Fruit fly (Drosophila melanogaster) whole organism, wandering third instar larva: Measurements from ENCODE around the gene CG14053.

Source experiments
- Abd-B ChIP-seq: fragments of >200 bp; optimal IDR thresholded peaks from 2 replicates; lab custom pipeline; 2017; ENCODE audit warnings: missing biosample characterization, missing genetic modification characterization
- GATAd ChIP-seq: sonication (Bioruptor generic); optimal IDR thresholded peaks from 2 replicates; lab custom pipeline; 2016; ENCODE audit warnings: missing biosample characterization, missing genetic modification characterization
- Hr78 ChIP-seq: fragments of >200 bp; optimal IDR thresholded peaks from 2 replicates; lab custom pipeline; 2017; ENCODE audit warnings: missing biosample characterization, missing genetic modification characterization
- Sp1 ChIP-seq: fragments of 200-800 bp; sonication (Bioruptor generic); optimal IDR thresholded peaks from 3 replicates; lab custom pipeline; 2019; ENCODE audit warnings: missing biosample characterization, mild to moderate bottlenecking, missing genetic modification characterization, moderate library complexity
- dl ChIP-seq, 2 experiments: fragments of 175-275, 200-275 bp in 1 of 2; fragments of 200-275 bp in 1 of 2; sonication (Bioruptor generic); optimal IDR thresholded peaks; lab custom pipeline; 2018; ENCODE audit warnings: mild to moderate bottlenecking in 2 of 2, missing biosample characterization in 2 of 2, missing genetic modification characterization in 2 of 2, moderate library complexity in 2 of 2; ENCODE audit not compliant: partially characterized antibody in 2 of 2, insufficient read depth in 1 of 2
- dmrt93B ChIP-seq: fragments of 200-800 bp; sonication (Bioruptor generic); optimal IDR thresholded peaks from 2 replicates; lab custom pipeline; 2018; ENCODE audit warnings: missing biosample characterization, mild to moderate bottlenecking, missing genetic modification characterization
- fru ChIP-seq: fragments of 200-800 bp; sonication (Bioruptor generic); optimal IDR thresholded peaks from 3 replicates; lab custom pipeline; 2016; ENCODE audit warnings: missing biosample characterization, mild to moderate bottlenecking, missing genetic modification characterization
- h ChIP-seq: fragments of 200-800 bp; sonication (Bioruptor generic); optimal IDR thresholded peaks from 3 replicates; lab custom pipeline; 2016; ENCODE audit warnings: missing biosample characterization, mild to moderate bottlenecking, missing genetic modification characterization
- lola ChIP-seq: fragments of >200 bp; optimal IDR thresholded peaks from 2 replicates; lab custom pipeline; 2017; ENCODE audit warnings: missing biosample characterization, missing genetic modification characterization
- pan ChIP-seq: fragments of >200 bp; optimal IDR thresholded peaks from 2 replicates; lab custom pipeline; 2017
- usp ChIP-seq: fragments of >200 bp; optimal IDR thresholded peaks from 2 replicates; lab custom pipeline; 2017; ENCODE audit warnings: missing biosample characterization, missing genetic modification characterization

DNA sequence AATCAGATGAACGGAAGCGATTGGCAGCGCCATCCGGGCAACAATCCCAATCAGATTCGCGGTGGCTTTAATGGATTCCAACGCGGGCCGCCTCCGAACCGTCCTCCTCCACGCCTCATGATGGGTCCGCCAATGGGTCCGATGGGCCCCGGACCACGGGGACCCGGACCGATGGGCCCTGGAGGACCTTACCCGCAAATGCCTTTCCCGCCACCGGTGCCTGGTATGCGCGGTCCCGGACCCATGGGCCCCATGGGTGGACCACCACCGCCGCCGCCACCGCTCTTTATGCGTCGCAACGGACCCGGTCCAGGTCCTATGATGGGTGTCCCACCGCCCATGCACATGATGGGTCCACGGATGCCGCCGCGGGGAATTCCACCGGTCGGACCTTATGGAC is 49.2 kb upstream of the CG14053 start:
- no peak for TF ChIP-seq Abd-B (GFP tag; lab: Kevin White, UChicago)
- no peak for TF ChIP-seq h (GFP tag; lab: Kevin White, UChicago)
- TF ChIP-seq Sp1 (GFP tag; lab: Kevin White, UChicago): no peak
- no peak for TF ChIP-seq dmrt93B (GFP tag; lab: Kevin White, UChicago)
- no peak for TF ChIP-seq usp (GFP tag; lab: Kevin White, UChicago)
- TF ChIP-seq fru (GFP tag; lab: Kevin White, UChicago): no peak
- no peak for TF ChIP-seq GATAd
- no peak for TF ChIP-seq dl (GFP tag; optimal IDR thresholded peaks at IDR 0.05; lab: Kevin White, UChicago; ENCODE audit: insufficient read depth in 1 of 2, partially characterized antibody in 2 of 2)
- TF ChIP-seq Hr78 (GFP tag; lab: Kevin White, UChicago): no peak
- no peak for TF ChIP-seq lola
- TF ChIP-seq pan (lab: Kevin White, UChicago): no peak
